Worm (Caenorhabditis elegans): ENCODE results near the gene B0222.1.

- TF ChIP-seq cog-1 (tag; optimal IDR thresholded peaks at IDR 0.05) (no peak), ztf-29 (GFP tag; IDR thresholded peaks at IDR 0.05) (no peak), T22C8.4 (GFP tag; IDR thresholded peaks at IDR 0.05) (no peak), flt-1 (GFP tag; IDR thresholded peaks at IDR 0.05) (no peak), ref-1 (GFP tag; conservative IDR thresholded peaks at IDR 0.05) (no peak), tab-1 (GFP tag; IDR thresholded peaks at IDR 0.05) (no peak), med-1 (GFP tag; optimal IDR thresholded peaks at IDR 0.05; ENCODE audit: insufficient read depth) (no peak)
Measured at ce11 chrV:9097213-9097612, 36.8 kb upstream of the B0222.1 start.

Data from whole organism, midembryonic.